Fruit fly (Drosophila melanogaster) whole organism, prepupa: ENCODE measurements around the gene Ccdc39.

Experiments
- Blimp-1 ChIP-seq: fragments of 200-800 bp; sonication (Bioruptor generic); optimal IDR thresholded peaks from 3 replicates; lab custom pipeline; 2017; ENCODE audit warnings: missing biosample characterization, missing genetic modification characterization, mild to moderate bottlenecking, moderate library complexity, missing genetic modification reagents
- CG10631 ChIP-seq: fragments of 200-800 bp; sonication (Bioruptor generic); optimal IDR thresholded peaks from 2 replicates; lab custom pipeline; 2016; ENCODE audit warnings: missing biosample characterization, missing genetic modification characterization
- CG10669 ChIP-seq: fragments of 200-800 bp; sonication (Bioruptor generic); optimal IDR thresholded peaks from 3 replicates; lab custom pipeline; 2018; ENCODE audit warnings: missing biosample characterization, mild to moderate bottlenecking, missing genetic modification characterization, moderate library complexity
- CG11294 ChIP-seq: fragments of 200-800 bp; sonication (Bioruptor generic); IDR thresholded peaks from 2 replicates; pipeline ENCODE4 v1.3.6; 2022; ENCODE audit warnings: missing biosample characterization, missing genetic modification characterization
- CG11762 ChIP-seq: fragments of 200-800 bp; sonication (Bioruptor generic); optimal IDR thresholded peaks from 3 replicates; lab custom pipeline; 2016; ENCODE audit warnings: missing biosample characterization, missing genetic modification characterization; ENCODE audit not compliant: insufficient read depth
- CG11902 ChIP-seq: fragments of 200-800 bp; sonication (Bioruptor generic); optimal IDR thresholded peaks from 3 replicates; lab custom pipeline; 2016; ENCODE audit warnings: missing biosample characterization, missing genetic modification characterization
- CG16779 ChIP-seq: fragments of 200-800 bp; sonication (Bioruptor generic); optimal IDR thresholded peaks from 3 replicates; lab custom pipeline; 2017; ENCODE audit warnings: missing biosample characterization, mild to moderate bottlenecking, missing genetic modification characterization
- CG3032 ChIP-seq: fragments of 200-800 bp; optimal IDR thresholded peaks from 2 replicates; lab custom pipeline; 2019; ENCODE audit warnings: missing biosample characterization, mild to moderate bottlenecking, missing genetic modification characterization, moderate library complexity
- CG31627 ChIP-seq: fragments of 200-800 bp; sonication (Bioruptor generic); optimal IDR thresholded peaks from 3 replicates; lab custom pipeline; 2016; ENCODE audit warnings: missing biosample characterization, missing genetic modification characterization
- CG32006 ChIP-seq: fragments of 200-800 bp; sonication (Bioruptor generic); optimal IDR thresholded peaks from 3 replicates; lab custom pipeline; 2017; ENCODE audit warnings: missing biosample characterization, mild to moderate bottlenecking, missing genetic modification characterization
- CG34406 ChIP-seq: fragments of 200-800 bp; sonication (Bioruptor generic); optimal IDR thresholded peaks from 3 replicates; lab custom pipeline; 2016; ENCODE audit warnings: missing biosample characterization, missing genetic modification characterization
- CG3919 ChIP-seq: fragments of 200-800 bp; sonication (Bioruptor generic); optimal IDR thresholded peaks from 3 replicates; lab custom pipeline; 2016; ENCODE audit warnings: missing biosample characterization, missing genetic modification characterization
- CG4318 ChIP-seq: fragments of 200-800 bp; sonication (Bioruptor generic); optimal IDR thresholded peaks from 3 replicates; lab custom pipeline; 2017; ENCODE audit warnings: missing biosample characterization, mild to moderate bottlenecking, missing genetic modification characterization
- CG6163 ChIP-seq: fragments of 200-800 bp; sonication (Bioruptor generic); IDR thresholded peaks from 3 replicates; pipeline ENCODE4 v1.3.6; 2022; ENCODE audit warnings: missing biosample characterization, missing genetic modification characterization
- CG6276 ChIP-seq: fragments of 200-800 bp; sonication (Bioruptor generic); optimal IDR thresholded peaks from 2 replicates; lab custom pipeline; 2017; ENCODE audit warnings: missing biosample characterization, mild to moderate bottlenecking, missing genetic modification characterization
- CG6792 ChIP-seq: fragments of 200-800 bp; sonication (Bioruptor generic); optimal IDR thresholded peaks from 3 replicates; lab custom pipeline; 2016; ENCODE audit warnings: missing biosample characterization, missing genetic modification characterization
- CG6808 ChIP-seq: fragments of 200-800 bp; sonication (Bioruptor generic); optimal IDR thresholded peaks from 3 replicates; lab custom pipeline; 2017; ENCODE audit warnings: missing biosample characterization, missing genetic modification characterization, mild to moderate bottlenecking, moderate library complexity, missing genetic modification reagents
- CG6854 ChIP-seq: fragments of 200-800 bp; sonication (Bioruptor generic); optimal IDR thresholded peaks from 2 replicates; lab custom pipeline; 2017; ENCODE audit warnings: missing biosample characterization, mild to moderate bottlenecking, missing genetic modification characterization
- CG7368 ChIP-seq: fragments of 200-800 bp; sonication (Bioruptor generic); optimal IDR thresholded peaks from 3 replicates; lab custom pipeline; 2016; ENCODE audit warnings: missing biosample characterization, missing genetic modification characterization
- CG8119 ChIP-seq: fragments of 200-800 bp; sonication (Bioruptor generic); IDR thresholded peaks from 3 replicates; pipeline ENCODE4 v1.3.6; 2022; ENCODE audit warnings: missing biosample characterization, missing genetic modification characterization
- CG8319 ChIP-seq: fragments of 200-800 bp; sonication (Bioruptor generic); optimal IDR thresholded peaks from 3 replicates; lab custom pipeline; 2016; ENCODE audit warnings: missing biosample characterization, missing genetic modification characterization
- CG8632 ChIP-seq: fragments of 200-800 bp; sonication (Bioruptor generic); optimal IDR thresholded peaks from 3 replicates; lab custom pipeline; 2016; ENCODE audit warnings: missing biosample characterization, missing genetic modification characterization
- Eip78C ChIP-seq: fragments of 200-800 bp; sonication (Bioruptor generic); peaks from one replicate; lab custom pipeline; 2016; ENCODE audit warnings: missing biosample characterization, missing genetic modification characterization
- Eip93F ChIP-seq: fragments of 200-800 bp; sonication (Bioruptor generic); optimal IDR thresholded peaks from 2 replicates; lab custom pipeline; 2016; ENCODE audit warnings: missing biosample characterization, mild to moderate bottlenecking, missing genetic modification characterization
- Ets21C ChIP-seq: fragments of 200-800 bp; sonication (Bioruptor generic); optimal IDR thresholded peaks from 3 replicates; lab custom pipeline; 2016; ENCODE audit warnings: missing biosample characterization, missing genetic modification characterization
- Ets96B ChIP-seq: fragments of 200-800 bp; optimal IDR thresholded peaks from 2 replicates; lab custom pipeline; 2019; ENCODE audit warnings: missing biosample characterization, mild to moderate bottlenecking, missing genetic modification characterization, moderate library complexity
- Hr38 ChIP-seq: sonication (Bioruptor generic); optimal IDR thresholded peaks from 2 replicates; lab custom pipeline; 2016; ENCODE audit warnings: missing biosample characterization, missing genetic modification characterization
- Hr4 ChIP-seq: fragments of 200-800 bp; sonication (Bioruptor generic); optimal IDR thresholded peaks from 3 replicates; lab custom pipeline; 2016; ENCODE audit warnings: missing biosample characterization, missing genetic modification characterization
- Lpt ChIP-seq: fragments of 200-800 bp; sonication (Bioruptor generic); optimal IDR thresholded peaks from 3 replicates; lab custom pipeline; 2016; ENCODE audit warnings: missing biosample characterization, missing genetic modification characterization
- OdsH ChIP-seq: fragments of 200-800 bp; sonication (Bioruptor generic); optimal IDR thresholded peaks from 3 replicates; lab custom pipeline; 2016; ENCODE audit warnings: missing biosample characterization, missing genetic modification characterization
- Smox ChIP-seq: fragments of 200-800 bp; sonication (Bioruptor generic); optimal IDR thresholded peaks from 3 replicates; lab custom pipeline; 2016; ENCODE audit warnings: missing biosample characterization, missing genetic modification characterization
- Sox102F ChIP-seq: fragments of 200-800 bp; sonication (Bioruptor generic); optimal IDR thresholded peaks from 2 replicates; lab custom pipeline; 2016; ENCODE audit warnings: missing biosample characterization, mild to moderate bottlenecking, missing genetic modification characterization
- Sox14 ChIP-seq: fragments of 200-800 bp; sonication (Bioruptor generic); optimal IDR thresholded peaks from 3 replicates; lab custom pipeline; 2016; ENCODE audit warnings: missing biosample characterization, missing genetic modification characterization
- Sox15 ChIP-seq: fragments of 200-800 bp; sonication (Bioruptor generic); optimal IDR thresholded peaks from 3 replicates; lab custom pipeline; 2016; ENCODE audit warnings: missing biosample characterization, missing genetic modification characterization
- achi ChIP-seq: fragments of 200-800 bp; sonication (Bioruptor generic); optimal IDR thresholded peaks from 3 replicates; lab custom pipeline; 2016; ENCODE audit warnings: missing biosample characterization, missing genetic modification characterization
- dac ChIP-seq: fragments of 200-800 bp; sonication (Bioruptor generic); optimal IDR thresholded peaks from 2 replicates; lab custom pipeline; 2017; ENCODE audit warnings: missing biosample characterization, mild to moderate bottlenecking, missing genetic modification characterization
- dsx ChIP-seq: fragments of 200-800 bp; optimal IDR thresholded peaks from 3 replicates; lab custom pipeline; 2019; ENCODE audit warnings: missing biosample characterization, mild to moderate bottlenecking, missing genetic modification characterization, moderate library complexity; ENCODE audit not compliant: poor library complexity, severe bottlenecking
- esn ChIP-seq: fragments of 200-800 bp; sonication (Bioruptor generic); optimal IDR thresholded peaks from 2 replicates; lab custom pipeline; 2016; ENCODE audit warnings: missing biosample characterization, mild to moderate bottlenecking, missing genetic modification characterization, moderate library complexity
- fd59A ChIP-seq: fragments of 200-800 bp; sonication (Bioruptor generic); optimal IDR thresholded peaks from 2 replicates; lab custom pipeline; 2017; ENCODE audit warnings: missing biosample characterization, mild to moderate bottlenecking, missing genetic modification characterization, missing genetic modification reagents
- fd85E ChIP-seq: fragments of 200-800 bp; sonication (Bioruptor generic); optimal IDR thresholded peaks from 3 replicates; lab custom pipeline; 2016; ENCODE audit warnings: missing biosample characterization, missing genetic modification characterization
- fkh ChIP-seq: fragments of 200-800 bp; sonication (Bioruptor generic); optimal IDR thresholded peaks from 3 replicates; lab custom pipeline; 2017; ENCODE audit warnings: missing biosample characterization, mild to moderate bottlenecking, missing genetic modification characterization, moderate library complexity
- lz ChIP-seq: fragments of 200-800 bp; sonication (Bioruptor generic); optimal IDR thresholded peaks from 3 replicates; lab custom pipeline; 2016; ENCODE audit warnings: missing biosample characterization, missing genetic modification characterization
- net ChIP-seq: fragments of 200-800 bp; sonication (Bioruptor generic); optimal IDR thresholded peaks from 3 replicates; lab custom pipeline; 2016; ENCODE audit warnings: missing biosample characterization, missing genetic modification characterization
- pdm3 ChIP-seq: fragments of 200-800 bp; sonication (Bioruptor generic); optimal IDR thresholded peaks from 3 replicates; lab custom pipeline; 2016; ENCODE audit warnings: missing biosample characterization, missing genetic modification characterization
- spab ChIP-seq: fragments of 200-800 bp; sonication (Bioruptor generic); optimal IDR thresholded peaks from 2 replicates; lab custom pipeline; 2017; ENCODE audit warnings: missing biosample characterization, mild to moderate bottlenecking, missing genetic modification characterization, missing genetic modification reagents
- ss ChIP-seq, 2 experiments: fragments of 200-800 bp; sonication (Bioruptor generic); optimal IDR thresholded peaks; 2 replicates in 1 of 2; 3 replicates in 1 of 2; lab custom pipeline; 2017 to 2018; ENCODE audit warnings: mild to moderate bottlenecking in 2 of 2, missing biosample characterization in 2 of 2, missing genetic modification characterization in 2 of 2, moderate library complexity in 1 of 2
- topi ChIP-seq: fragments of 200-800 bp; sonication (Bioruptor generic); optimal IDR thresholded peaks from 3 replicates; lab custom pipeline; 2016; ENCODE audit warnings: missing biosample characterization, missing genetic modification characterization
- vri ChIP-seq: fragments of 200-800 bp; sonication (Bioruptor generic); optimal IDR thresholded peaks from 3 replicates; lab custom pipeline; 2016; ENCODE audit warnings: missing biosample characterization, mild to moderate bottlenecking, missing genetic modification characterization

Ccdc39 gene

dm6 chr3R:4773097-4773496 lies 11.4 kb downstream of the Ccdc39 start, which contains the start of gene CG44098:
Gene CG44098 (minus strand): TSS chr3R:4773197.
- TF ChIP-seq CG4318 (GFP tag; lab: Kevin White, UChicago): no peak
- TF ChIP-seq fkh (GFP tag; lab: Kevin White, UChicago): peak; percentile 48

DNA sequence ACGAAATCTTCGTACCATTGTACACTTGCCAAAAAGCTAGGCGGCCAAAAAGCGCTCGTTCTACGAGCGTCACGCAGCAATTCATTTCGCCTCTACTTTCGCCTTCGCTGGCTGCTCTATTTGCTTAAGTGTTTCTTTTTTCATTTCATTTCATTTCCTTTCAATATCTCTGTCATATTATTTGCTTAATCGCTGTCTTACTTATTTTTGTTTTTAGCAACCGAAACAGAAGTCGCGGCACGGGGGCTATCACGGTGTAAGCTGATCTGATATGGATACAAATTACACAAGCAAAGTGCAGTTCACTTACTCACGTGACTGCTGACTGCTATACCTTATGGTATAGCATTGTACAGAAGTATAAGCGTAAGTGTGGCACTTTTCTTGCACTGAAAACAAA lies 13.2 kb downstream of the Ccdc39 start:
- TF ChIP-seq Sox102F: no peak
- no peak for TF ChIP-seq CG8319 (GFP tag; lab: Kevin White, UChicago)
- peak; percentile 37 for TF ChIP-seq Eip78C (GFP tag; lab: Kevin White, UChicago)
- TF ChIP-seq dac (GFP tag; lab: Kevin White, UChicago): no peak
- no peak for TF ChIP-seq CG10631
- TF ChIP-seq OdsH (GFP tag; lab: Kevin White, UChicago): no peak
- TF ChIP-seq fd85E (GFP tag; lab: Kevin White, UChicago): no peak

DNA sequence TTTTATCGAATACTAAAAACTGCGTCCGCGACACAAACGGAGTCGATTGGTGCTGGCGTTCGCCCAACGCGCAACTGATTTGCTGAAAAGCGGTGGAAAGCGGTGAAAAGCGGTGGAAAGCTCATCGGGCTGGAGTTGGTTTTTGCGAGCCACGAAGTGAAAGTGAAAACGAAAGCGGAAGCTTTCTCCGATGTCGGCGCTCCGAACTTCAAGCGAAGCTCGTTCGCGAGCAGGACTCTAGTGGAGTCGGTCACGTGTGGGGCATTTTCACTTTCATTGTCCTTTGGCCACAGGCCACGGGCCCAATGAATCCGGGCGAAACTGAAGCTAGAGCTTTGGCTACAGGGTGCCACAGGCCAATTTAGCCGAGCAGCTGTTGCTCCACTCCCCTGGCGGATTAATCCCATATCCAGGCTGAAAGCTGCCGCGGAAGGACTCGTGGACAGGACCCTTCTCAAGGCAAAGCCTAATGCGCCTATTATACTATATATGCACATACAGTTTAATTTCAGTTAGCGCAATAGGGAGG lies 15.7 kb downstream of the Ccdc39 start:
- no peak for TF ChIP-seq CG8119 (GFP tag; lab: Robert Waterston, UW)
- no peak for TF ChIP-seq vri
- peak; percentile 18 for TF ChIP-seq CG6808 (GFP tag; lab: Kevin White, UChicago)
- TF ChIP-seq CG6276 (GFP tag; lab: Kevin White, UChicago): no peak
- no peak for TF ChIP-seq CG11294 (GFP tag; lab: Robert Waterston, UW)
- no peak for TF ChIP-seq CG16779 (tag; lab: Kevin White, UChicago)
- no peak for TF ChIP-seq fd85E (GFP tag; lab: Kevin White, UChicago)
- TF ChIP-seq OdsH (GFP tag; lab: Kevin White, UChicago): no peak
- no peak for TF ChIP-seq CG3919
- TF ChIP-seq Eip78C (GFP tag; lab: Kevin White, UChicago): peak; percentile 15
- TF ChIP-seq Hr38 (GFP tag; lab: Kevin White, UChicago): no peak
- TF ChIP-seq Blimp-1: no peak
- TF ChIP-seq CG6163: no peak
- no peak for TF ChIP-seq CG11902 (GFP tag; lab: Kevin White, UChicago)
- TF ChIP-seq CG3032 (tag; lab: Kevin White, UChicago): no peak
- TF ChIP-seq CG31627 (GFP tag; lab: Kevin White, UChicago): no peak
- TF ChIP-seq Eip93F (GFP tag; lab: Kevin White, UChicago): no peak
- no peak for TF ChIP-seq lz
- no peak for TF ChIP-seq CG6792
- TF ChIP-seq Smox (GFP tag; lab: Kevin White, UChicago): no peak
- TF ChIP-seq CG10631: no peak
- no peak for TF ChIP-seq Ets96B (tag; lab: Kevin White, UChicago)
- peak in 1 of 2 experiments; percentile 39 for TF ChIP-seq ss (GFP tag; optimal IDR thresholded peaks at IDR 0.05; lab: Kevin White, UChicago)
- no peak for TF ChIP-seq Sox15
- no peak for TF ChIP-seq CG7368
- TF ChIP-seq Hr4: no peak
- TF ChIP-seq CG34406: no peak
- TF ChIP-seq pdm3: no peak
- no peak for TF ChIP-seq CG8632
- no peak for TF ChIP-seq topi (GFP tag; lab: Kevin White, UChicago)
- no peak for TF ChIP-seq Sox14
- TF ChIP-seq achi (GFP tag; lab: Kevin White, UChicago): no peak
- peak; percentile 10 for TF ChIP-seq CG32006 (GFP tag; lab: Kevin White, UChicago)
- TF ChIP-seq Lpt (GFP tag; lab: Kevin White, UChicago): no peak
- TF ChIP-seq CG6854 (GFP tag; lab: Kevin White, UChicago): no peak
- no peak for TF ChIP-seq Ets21C (GFP tag; lab: Kevin White, UChicago)
- TF ChIP-seq dsx (GFP tag; lab: Kevin White, UChicago): no peak
- no peak for TF ChIP-seq CG10669 (GFP tag; lab: Kevin White, UChicago)
- TF ChIP-seq fd59A (GFP tag; lab: Kevin White, UChicago): no peak
- TF ChIP-seq esn (GFP tag; lab: Kevin White, UChicago): no peak
- no peak for TF ChIP-seq spab (GFP tag; lab: Kevin White, UChicago)
- TF ChIP-seq CG11762 (GFP tag; lab: Kevin White, UChicago): no peak
- TF ChIP-seq net: no peak
